Fruit fly (Drosophila melanogaster): ENCODE results near the gene CG15312.

Gene CG15312

dm6 chrX:10088023-10088913, 17.6 kb upstream of the CG15312 start:
- TF ChIP-seq Hnf4 (GFP tag; optimal IDR thresholded peaks at IDR 0.05) (peak; percentile 79), Hr78 (GFP tag; optimal IDR thresholded peaks at IDR 0.05) (no peak), foxo (GFP tag; optimal IDR thresholded peaks at IDR 0.05) (peak in 1 of 2 experiments; percentile 87), woc (GFP tag; optimal IDR thresholded peaks at IDR 0.05) (peak; percentile 83), CG9705 (GFP tag; optimal IDR thresholded peaks at IDR 0.05) (peak; percentile 38), rgr (GFP tag; optimal IDR thresholded peaks at IDR 0.05) (peak; percentile 85), Abd-B (GFP tag; optimal IDR thresholded peaks at IDR 0.05) (no peak), fru (GFP tag; optimal IDR thresholded peaks at IDR 0.05) (peak; percentile 88), Jra (GFP tag; optimal IDR thresholded peaks at IDR 0.05) (peak; percentile 38), Dif (GFP tag; optimal IDR thresholded peaks at IDR 0.05; ENCODE audit: partially characterized antibody) (peak; percentile 44), usp (GFP tag; optimal IDR thresholded peaks at IDR 0.05) (no peak), sv (GFP tag; optimal IDR thresholded peaks at IDR 0.05) (peak; percentile 48), sage (GFP tag; optimal IDR thresholded peaks at IDR 0.05) (peak; percentile 24), ey (GFP tag; optimal IDR thresholded peaks at IDR 0.05) (peak; percentile 81), Rel (GFP tag; optimal IDR thresholded peaks at IDR 0.05) (peak; percentile 31), Rel (tag; optimal IDR thresholded peaks at IDR 0.05) (no peak), brk (GFP tag; optimal IDR thresholded peaks at IDR 0.05) (no peak), Mio (GFP tag; optimal IDR thresholded peaks at IDR 0.05) (no peak), Myc (optimal IDR thresholded peaks at IDR 0.05) (no peak), tai (GFP tag; optimal IDR thresholded peaks at IDR 0.05) (no peak), jim (GFP tag; optimal IDR thresholded peaks at IDR 0.05) (no peak), psq (GFP tag; optimal IDR thresholded peaks at IDR 0.05) (peak; percentile 86), Dfd (GFP tag; optimal IDR thresholded peaks at IDR 0.05) (no peak), HLH106 (tag; optimal IDR thresholded peaks at IDR 0.05) (peak; percentile 69), pan (optimal IDR thresholded peaks at IDR 0.05) (no peak), dsf (GFP tag; optimal IDR thresholded peaks at IDR 0.05; ENCODE audit: borderline replicate concordance) (no peak), CrebA (GFP tag; optimal IDR thresholded peaks at IDR 0.05; ENCODE audit: borderline replicate concordance) (no peak), OdsH (GFP tag; optimal IDR thresholded peaks at IDR 0.05) (peak; percentile 82), h (GFP tag; optimal IDR thresholded peaks at IDR 0.05) (peak; percentile 89), N (GFP tag; optimal IDR thresholded peaks at IDR 0.05) (no peak), dl (GFP tag; optimal IDR thresholded peaks at IDR 0.05; ENCODE audit: insufficient read depth in 1 of 2, partially characterized antibody in 2 of 2) (no peak), Sp1 (GFP tag; optimal IDR thresholded peaks at IDR 0.05) (peak; percentile 87), br (GFP tag; optimal IDR thresholded peaks at IDR 0.05) (peak; percentile 76), dmrt93B (GFP tag; optimal IDR thresholded peaks at IDR 0.05) (peak; percentile 51), CG32264 (GFP tag; optimal IDR thresholded peaks at IDR 0.05) (peak; percentile 48), lola (GFP tag; optimal IDR thresholded peaks at IDR 0.05) (no peak), Hr83 (GFP tag; optimal IDR thresholded peaks at IDR 0.05; ENCODE audit: poor library complexity, severe bottlenecking) (no peak), GATAd (GFP tag; optimal IDR thresholded peaks at IDR 0.05) (no peak)

- TF ChIP-seq Hnf4 (GFP tag; optimal IDR thresholded peaks at IDR 0.05), result no peak
- no peak for TF ChIP-seq Hr78 (GFP tag; optimal IDR thresholded peaks at IDR 0.05)
- TF ChIP-seq CG9705 (GFP tag; optimal IDR thresholded peaks at IDR 0.05), result peak; percentile 14
- peak; percentile 44 for TF ChIP-seq sv (GFP tag; optimal IDR thresholded peaks at IDR 0.05)
- TF ChIP-seq Mio (GFP tag; optimal IDR thresholded peaks at IDR 0.05), result no peak
- TF ChIP-seq HLH106 (tag; optimal IDR thresholded peaks at IDR 0.05), result peak; percentile 48
- TF ChIP-seq rgr (GFP tag; optimal IDR thresholded peaks at IDR 0.05), result no peak
- no peak for TF ChIP-seq jim (GFP tag; optimal IDR thresholded peaks at IDR 0.05)
- no peak for TF ChIP-seq pan (optimal IDR thresholded peaks at IDR 0.05)
- TF ChIP-seq fru (GFP tag; optimal IDR thresholded peaks at IDR 0.05), result peak; percentile 51
- no peak for TF ChIP-seq usp (GFP tag; optimal IDR thresholded peaks at IDR 0.05)
- TF ChIP-seq br (GFP tag; optimal IDR thresholded peaks at IDR 0.05), result peak; percentile 0
- TF ChIP-seq Abd-B (GFP tag; optimal IDR thresholded peaks at IDR 0.05), result no peak
- TF ChIP-seq ey (GFP tag; optimal IDR thresholded peaks at IDR 0.05), result peak; percentile 24
- TF ChIP-seq Jra (GFP tag; optimal IDR thresholded peaks at IDR 0.05), result no peak
- peak in 1 of 2 experiments; percentile 63 for TF ChIP-seq foxo (GFP tag; optimal IDR thresholded peaks at IDR 0.05)
- no peak for TF ChIP-seq psq (GFP tag; optimal IDR thresholded peaks at IDR 0.05)
- peak; percentile 35 for TF ChIP-seq Sp1 (GFP tag; optimal IDR thresholded peaks at IDR 0.05)
- TF ChIP-seq Dif (GFP tag; optimal IDR thresholded peaks at IDR 0.05; ENCODE audit: partially characterized antibody), result peak; percentile 18
- TF ChIP-seq dsf (GFP tag; optimal IDR thresholded peaks at IDR 0.05; ENCODE audit: borderline replicate concordance), result no peak
- peak; percentile 95 for TF ChIP-seq Myc (optimal IDR thresholded peaks at IDR 0.05)
- no peak for TF ChIP-seq CrebA (GFP tag; optimal IDR thresholded peaks at IDR 0.05; ENCODE audit: borderline replicate concordance)
- peak; percentile 64 for TF ChIP-seq woc (GFP tag; optimal IDR thresholded peaks at IDR 0.05)
- no peak for TF ChIP-seq GATAd (GFP tag; optimal IDR thresholded peaks at IDR 0.05)
- no peak for TF ChIP-seq N (GFP tag; optimal IDR thresholded peaks at IDR 0.05)
- TF ChIP-seq h (GFP tag; optimal IDR thresholded peaks at IDR 0.05), result peak; percentile 38
- TF ChIP-seq Dfd (GFP tag; optimal IDR thresholded peaks at IDR 0.05), result no peak
- TF ChIP-seq Rel (GFP tag; optimal IDR thresholded peaks at IDR 0.05), result no peak
- peak; percentile 38 for TF ChIP-seq Rel (tag; optimal IDR thresholded peaks at IDR 0.05)
- no peak for TF ChIP-seq dmrt93B (GFP tag; optimal IDR thresholded peaks at IDR 0.05)
- TF ChIP-seq OdsH (GFP tag; optimal IDR thresholded peaks at IDR 0.05), result no peak
- TF ChIP-seq tai (GFP tag; optimal IDR thresholded peaks at IDR 0.05), result no peak
- TF ChIP-seq Hr83 (GFP tag; optimal IDR thresholded peaks at IDR 0.05; ENCODE audit: poor library complexity, severe bottlenecking), result no peak
- no peak for TF ChIP-seq brk (GFP tag; optimal IDR thresholded peaks at IDR 0.05)
- no peak for TF ChIP-seq dl (GFP tag; optimal IDR thresholded peaks at IDR 0.05; ENCODE audit: insufficient read depth in 1 of 2, partially characterized antibody in 2 of 2)
- no peak for TF ChIP-seq Vsx2 (GFP tag; optimal IDR thresholded peaks at IDR 0.05; ENCODE audit: partially characterized antibody)
- TF ChIP-seq CG32264 (GFP tag; optimal IDR thresholded peaks at IDR 0.05), result no peak
Measured at dm6 chrX:10086095-10086888, 15.6 kb upstream of the CG15312 start, which contains the start of the genes Naxe and RhoU. Gene Naxe (minus strand): TSS chrX:10086171. Gene RhoU (plus strand): TSS chrX:10086527.

Data from whole organism, wandering third instar larva.